Fruit fly (Drosophila melanogaster) whole organism: Measurements from ENCODE around the gene sphe.

Source experiments
- Dll ChIP-seq: fragments of >200 bp; optimal IDR thresholded peaks from 2 replicates; lab custom pipeline; 2017
- psq ChIP-seq: fragments of >200 bp; optimal IDR thresholded peaks from 2 replicates; lab custom pipeline; 2017

DNA sequence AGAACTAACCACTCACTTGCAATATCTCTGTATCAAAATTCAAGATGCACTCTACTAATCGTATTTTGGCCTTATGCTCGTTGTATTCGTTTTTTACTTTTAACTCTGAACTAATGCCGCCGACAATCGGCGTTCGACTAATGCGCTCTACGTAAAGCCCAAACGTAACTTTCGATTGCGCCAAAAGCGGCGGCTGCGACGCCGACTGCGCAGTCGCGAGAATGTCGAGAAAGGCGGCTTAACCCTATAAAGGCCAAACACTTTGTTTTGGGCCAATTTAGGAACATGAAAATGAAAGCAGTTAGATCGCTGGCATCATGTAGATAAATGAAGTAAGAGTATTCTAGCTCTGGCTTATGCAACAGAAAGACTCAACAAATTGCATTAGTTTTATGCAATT lies 28.9 kb downstream of the sphe start:
- TF ChIP-seq psq (lab: Kevin White, UChicago) (no peak), Dll (lab: Kevin White, UChicago) (no peak)
